Worm (Caenorhabditis elegans) whole organism, L1 larva: ENCODE measurements around the gene F08F1.4.

Source experiments
- C16A3.4 ChIP-seq: fragments of 150-350 bp; optimal IDR thresholded peaks from 2 replicates; lab custom pipeline; 2014; ENCODE audit warnings: missing biosample characterization, missing genetic modification characterization
- aha-1 ChIP-seq: fragments of 150-350 bp; optimal IDR thresholded peaks from 2 replicates; lab custom pipeline; 2014; ENCODE audit warnings: missing biosample characterization, missing genetic modification characterization
- alr-1 ChIP-seq: fragments of 200-800 bp; sonication (Bioruptor generic); optimal IDR thresholded peaks from 2 replicates; lab custom pipeline; 2018; ENCODE audit warnings: borderline replicate concordance, mild to moderate bottlenecking, missing genetic modification characterization, missing compliant biosample characterization
- aly-2 ChIP-seq: fragments of 150-350 bp; optimal IDR thresholded peaks from 2 replicates; lab custom pipeline; 2014; ENCODE audit warnings: missing biosample characterization, missing genetic modification characterization
- ama-1 ChIP-seq: fragments of 150-350 bp; optimal IDR thresholded peaks from 2 replicates; lab custom pipeline; 2014
- blmp-1 ChIP-seq: fragments of 150-350 bp; optimal IDR thresholded peaks from 2 replicates; lab custom pipeline; 2014; ENCODE audit warnings: missing biosample characterization, missing genetic modification characterization
- ceh-8 ChIP-seq: fragments of 200-800 bp; sonication (Bioruptor generic); optimal IDR thresholded peaks from 2 replicates; lab custom pipeline; 2018; ENCODE audit warnings: mild to moderate bottlenecking, missing genetic modification characterization, moderate library complexity, missing compliant biosample characterization
- ceh-82 ChIP-seq, 3 experiments: fragments of 150-350 bp in 1 of 3; sonication (generic microtip) in 2 of 3; optimal IDR thresholded peaks; 2 replicates each; lab custom pipeline; 2014 to 2017; ENCODE audit warnings: missing biosample characterization in 3 of 3, missing genetic modification characterization in 3 of 3
- ceh-88 ChIP-seq: fragments of 200-800 bp; sonication (Bioruptor generic); IDR thresholded peaks from 2 replicates; pipeline ENCODE4 v1.3.6; 2022; ENCODE audit warnings: missing genetic modification characterization, missing compliant biosample characterization
- ceh-90 ChIP-seq: sonication (generic microtip); optimal IDR thresholded peaks from 2 replicates; lab custom pipeline; 2016; ENCODE audit warnings: missing genetic modification characterization, missing compliant biosample characterization
- ces-1 ChIP-seq: fragments of 150-350 bp; optimal IDR thresholded peaks from 2 replicates; lab custom pipeline; 2014; ENCODE audit warnings: missing biosample characterization, missing genetic modification reagents, missing genetic modification characterization
- dsc-1 ChIP-seq: sonication (generic microtip); optimal IDR thresholded peaks from 2 replicates; lab custom pipeline; 2016; ENCODE audit warnings: mild to moderate bottlenecking, missing genetic modification characterization, missing compliant biosample characterization
- efl-1 ChIP-seq, 4 experiments: fragments of 150-350 bp; optimal IDR thresholded peaks in 3 of 4; peaks in 1 of 4; 1 replicate in 1 of 4; 2 replicates in 3 of 4; lab custom pipeline; 2014; ENCODE audit warnings: missing biosample characterization in 2 of 4, missing genetic modification characterization in 2 of 4, missing genetic modification reagents in 2 of 4
- efl-3 ChIP-seq: fragments of 200-800 bp; sonication (Bioruptor generic); optimal IDR thresholded peaks from 2 replicates; lab custom pipeline; 2018; ENCODE audit warnings: mild to moderate bottlenecking, missing genetic modification characterization, missing compliant biosample characterization
- ets-5 ChIP-seq: fragments of 200-800 bp; sonication (Bioruptor generic); IDR thresholded peaks from 2 replicates; pipeline ENCODE4 v1.3.6; 2022; ENCODE audit warnings: missing genetic modification characterization, missing compliant biosample characterization
- fkh-4 ChIP-seq: sonication (generic microtip); optimal IDR thresholded peaks from 2 replicates; lab custom pipeline; 2016; ENCODE audit warnings: missing compliant biosample characterization, missing genetic modification characterization, borderline replicate concordance
- fkh-8 ChIP-seq: sonication (generic microtip); optimal IDR thresholded peaks from 2 replicates; lab custom pipeline; 2016; ENCODE audit warnings: mild to moderate bottlenecking, missing genetic modification characterization, missing compliant biosample characterization
- hpl-2 ChIP-seq: fragments of 150-350 bp; optimal IDR thresholded peaks from 2 replicates; lab custom pipeline; 2014; ENCODE audit warnings: missing biosample characterization, missing genetic modification reagents, missing genetic modification characterization
- irx-1 ChIP-seq: sonication (generic microtip); optimal IDR thresholded peaks from 2 replicates; lab custom pipeline; 2016; ENCODE audit warnings: missing genetic modification characterization, missing compliant biosample characterization
- jun-1 ChIP-seq: fragments of 150-350 bp; optimal IDR thresholded peaks from 2 replicates; lab custom pipeline; 2014; ENCODE audit warnings: missing biosample characterization, missing genetic modification reagents, missing genetic modification characterization
- lin-14 ChIP-seq: fragments of 200-800 bp; sonication (Bioruptor generic); optimal IDR thresholded peaks from 2 replicates; lab custom pipeline; 2018; ENCODE audit warnings: mild to moderate bottlenecking, missing genetic modification characterization, moderate library complexity, missing compliant biosample characterization
- lir-3 ChIP-seq: sonication (generic microtip); optimal IDR thresholded peaks from 2 replicates; lab custom pipeline; 2016; ENCODE audit warnings: mild to moderate bottlenecking, missing genetic modification characterization, moderate library complexity, missing compliant biosample characterization; ENCODE audit not compliant: poor library complexity
- mdl-1 ChIP-seq, 2 experiments: fragments of 150-350 bp; optimal IDR thresholded peaks; 2 replicates each; lab custom pipeline; 2014 to 2017; ENCODE audit warnings: missing biosample characterization in 2 of 2, missing genetic modification characterization in 2 of 2, inconsistent platforms in 1 of 2
- mef-2 ChIP-seq: fragments of 150-350 bp; optimal IDR thresholded peaks from 2 replicates; lab custom pipeline; 2014; ENCODE audit warnings: missing biosample characterization, missing genetic modification characterization
- nhr-11 ChIP-seq: fragments of 150-350 bp; optimal IDR thresholded peaks from 2 replicates; lab custom pipeline; 2014; ENCODE audit warnings: missing biosample characterization, missing genetic modification characterization
- nhr-12 ChIP-seq: sonication (generic microtip); optimal IDR thresholded peaks from 2 replicates; lab custom pipeline; 2017; ENCODE audit warnings: missing biosample characterization, missing genetic modification characterization
- nhr-19 ChIP-seq: fragments of 200-800 bp; sonication (Bioruptor generic); conservative IDR thresholded peaks from 2 replicates; pipeline ENCODE4 v1.3.6; 2022; ENCODE audit warnings: missing genetic modification characterization, missing compliant biosample characterization
- nhr-20 ChIP-seq: sonication (generic microtip); optimal IDR thresholded peaks from 2 replicates; lab custom pipeline; 2016; ENCODE audit warnings: mild to moderate bottlenecking, missing genetic modification characterization, missing compliant biosample characterization
- nhr-237 ChIP-seq: fragments of 150-350 bp; optimal IDR thresholded peaks from 2 replicates; lab custom pipeline; 2014; ENCODE audit warnings: missing biosample characterization, missing genetic modification characterization
- nhr-28 ChIP-seq: fragments of 150-350 bp; optimal IDR thresholded peaks from 2 replicates; lab custom pipeline; 2014; ENCODE audit warnings: missing biosample characterization, missing genetic modification characterization
- nhr-47 ChIP-seq: sonication (generic microtip); optimal IDR thresholded peaks from 2 replicates; lab custom pipeline; 2016; ENCODE audit warnings: mild to moderate bottlenecking, missing genetic modification characterization, moderate library complexity, missing compliant biosample characterization
- nhr-71 ChIP-seq: sonication (generic microtip); optimal IDR thresholded peaks from 2 replicates; lab custom pipeline; 2016; ENCODE audit warnings: mild to moderate bottlenecking, missing genetic modification characterization, moderate library complexity, missing compliant biosample characterization
- nhr-77 ChIP-seq: fragments of 150-350 bp; optimal IDR thresholded peaks from 2 replicates; lab custom pipeline; 2014; ENCODE audit warnings: missing biosample characterization, missing genetic modification characterization
- nhr-84 ChIP-seq: sonication (generic microtip); optimal IDR thresholded peaks from 2 replicates; lab custom pipeline; 2017; ENCODE audit warnings: missing biosample characterization, missing genetic modification characterization
- nhr-85 ChIP-seq: sonication (generic microtip); peaks from one replicate; lab custom pipeline; 2016; ENCODE audit warnings: missing genetic modification characterization, inconsistent platforms, missing compliant biosample characterization
- pag-3 ChIP-seq: sonication (generic microtip); optimal IDR thresholded peaks from 2 replicates; lab custom pipeline; 2017; ENCODE audit warnings: missing genetic modification characterization, mild to moderate bottlenecking, missing compliant biosample characterization, antibody characterized with exemption, borderline replicate concordance; ENCODE audit not compliant: insufficient read depth
- pax-3 ChIP-seq: fragments of 200-800 bp; sonication (Bioruptor generic); optimal IDR thresholded peaks from 2 replicates; lab custom pipeline; 2018; ENCODE audit warnings: mild to moderate bottlenecking, missing genetic modification characterization, moderate library complexity, missing compliant biosample characterization
- pqm-1 ChIP-seq: sonication (generic microtip); optimal IDR thresholded peaks from 3 replicates; lab custom pipeline; 2017; ENCODE audit warnings: missing biosample characterization, missing genetic modification characterization
- snu-23 ChIP-seq: sonication (generic microtip); optimal IDR thresholded peaks from 2 replicates; lab custom pipeline; 2016; ENCODE audit warnings: missing genetic modification characterization, missing compliant biosample characterization
- sptf-1 ChIP-seq: fragments of 150-350 bp; optimal IDR thresholded peaks from 2 replicates; lab custom pipeline; 2014; ENCODE audit warnings: missing biosample characterization, missing genetic modification characterization
- sup-37 ChIP-seq: fragments of 200-800 bp; sonication (Bioruptor generic); optimal IDR thresholded peaks from 2 replicates; lab custom pipeline; 2018; ENCODE audit warnings: mild to moderate bottlenecking, missing genetic modification characterization, missing compliant biosample characterization
- tbx-2 ChIP-seq: sonication (generic microtip); optimal IDR thresholded peaks from 2 replicates; lab custom pipeline; 2016; ENCODE audit warnings: missing genetic modification characterization, missing compliant biosample characterization
- unc-130 ChIP-seq: fragments of 150-350 bp; optimal IDR thresholded peaks from 2 replicates; lab custom pipeline; 2017; ENCODE audit warnings: missing biosample characterization, missing genetic modification characterization, inconsistent platforms
- unc-30 ChIP-seq: sonication (generic microtip); optimal IDR thresholded peaks from 2 replicates; lab custom pipeline; 2017; ENCODE audit warnings: missing biosample characterization, missing genetic modification characterization
- unc-62 ChIP-seq: fragments of 150-350 bp; optimal IDR thresholded peaks from 2 replicates; lab custom pipeline; 2014; ENCODE audit warnings: missing biosample characterization, missing genetic modification reagents, missing genetic modification characterization
- unc-86 ChIP-seq: sonication (generic microtip); optimal IDR thresholded peaks from 2 replicates; lab custom pipeline; 2016; ENCODE audit warnings: missing genetic modification characterization, missing compliant biosample characterization
- unc-98 ChIP-seq: fragments of 200-800 bp; sonication (Bioruptor generic); IDR thresholded peaks from 2 replicates; pipeline ENCODE4 v1.3.6; 2022; ENCODE audit warnings: missing genetic modification characterization, missing compliant biosample characterization
- xbp-1 ChIP-seq: sonication (generic microtip); optimal IDR thresholded peaks from 2 replicates; lab custom pipeline; 2016; ENCODE audit warnings: missing genetic modification characterization, missing compliant biosample characterization
- zag-1 ChIP-seq: fragments of 150-350 bp; optimal IDR thresholded peaks from 2 replicates; lab custom pipeline; 2014; ENCODE audit warnings: missing biosample characterization, missing genetic modification characterization
- zip-4 ChIP-seq: fragments of 200-800 bp; sonication (Bioruptor generic); optimal IDR thresholded peaks from 2 replicates; lab custom pipeline; 2018; ENCODE audit warnings: mild to moderate bottlenecking, missing genetic modification characterization, moderate library complexity, missing compliant biosample characterization
- ztf-11 ChIP-seq, 2 experiments: sonication (generic microtip); optimal IDR thresholded peaks; 2 replicates each; lab custom pipeline; 2016 to 2017; ENCODE audit warnings: missing genetic modification characterization in 2 of 2, missing biosample characterization in 1 of 2, missing compliant biosample characterization in 1 of 2

The F08F1.4 gene

DNA sequence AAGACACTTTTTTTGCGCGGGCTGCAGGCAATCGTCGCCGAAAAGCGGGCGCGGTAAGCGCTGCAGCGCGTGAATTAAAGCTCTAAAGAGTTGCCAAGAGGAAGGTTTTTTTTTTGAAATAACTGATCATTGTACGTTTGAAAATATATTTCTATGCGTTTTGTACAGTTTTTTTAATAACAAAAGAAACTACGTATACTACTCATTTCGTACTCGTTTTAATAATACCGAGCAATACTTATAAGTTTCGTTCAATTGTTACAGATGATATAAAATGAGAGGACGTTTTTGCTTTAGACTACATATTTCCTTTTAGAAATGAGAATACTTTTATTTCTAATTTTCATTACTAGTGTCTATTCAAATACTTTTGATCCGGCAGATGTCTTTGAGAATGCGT lies 41.3 kb upstream of the F08F1.4 start, which contains the start of gene nep-15:
Gene nep-15 (plus strand): TSS at position 301 of the 400 bp plus-strand sequence.
- TF ChIP-seq nhr-19 (no peak), unc-30 (tag; lab: Kevin White, UChicago) (no peak), mef-2 (tag; lab: Kevin White, UChicago) (no peak), fkh-4 (tag; lab: Kevin White, UChicago) (no peak), ztf-11 (tag; optimal IDR thresholded peaks at IDR 0.05; lab: Kevin White, UChicago) (no peak), nhr-71 (tag; lab: Kevin White, UChicago) (no peak), nhr-237 (tag; lab: Kevin White, UChicago) (no peak)

DNA sequence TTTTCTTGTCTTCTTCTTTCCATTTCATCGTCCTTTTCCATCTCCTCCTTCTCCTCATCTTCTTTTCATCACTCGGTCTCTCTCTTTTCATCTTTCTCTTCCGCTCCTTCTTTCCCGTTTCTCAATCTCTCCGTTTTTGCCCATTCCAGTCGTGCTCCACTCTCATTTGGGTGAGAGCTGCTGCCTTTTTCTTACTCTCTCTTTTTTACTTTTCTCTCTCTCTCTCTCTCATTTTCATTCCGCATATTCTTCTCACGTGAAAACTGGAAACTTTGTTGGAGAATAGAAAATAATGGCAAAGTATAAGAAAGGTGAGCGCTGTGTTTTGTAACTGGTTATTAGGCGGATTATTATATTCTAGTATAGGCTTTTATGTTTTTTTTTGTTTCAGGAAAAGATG lies 34.9 kb upstream of the F08F1.4 start, which contains the start of gene tbc-18:
Gene tbc-18 (plus strand): TSS at position 246 of the 400 bp plus-strand sequence.
- TF ChIP-seq jun-1 (tag; lab: Kevin White, UChicago) (no peak), nhr-71 (tag; lab: Kevin White, UChicago) (peak; percentile 66), unc-86 (peak; percentile 54), mdl-1 (tag; optimal IDR thresholded peaks at IDR 0.05; lab: Kevin White, UChicago) (no peak), zip-4 (GFP tag; lab: Kevin White, UChicago) (no peak), pag-3 (no peak), nhr-77 (tag; lab: Kevin White, UChicago) (no peak), sptf-1 (tag; lab: Kevin White, UChicago) (no peak), tbx-2 (tag; lab: Kevin White, UChicago) (no peak), snu-23 (GFP tag; lab: Kevin White, UChicago) (peak; percentile 47), ceh-88 (GFP tag; lab: Robert Waterston, UW) (no peak), fkh-4 (tag; lab: Kevin White, UChicago) (no peak), sup-37 (GFP tag; lab: Kevin White, UChicago) (no peak), ceh-82 (tag; optimal IDR thresholded peaks at IDR 0.05; lab: Kevin White, UChicago) (peak in 1 of 3 experiments; percentile 64), C16A3.4 (tag; lab: Kevin White, UChicago) (no peak), aha-1 (no peak), alr-1 (tag; lab: Kevin White, UChicago) (no peak), unc-98 (no peak), nhr-12 (no peak), xbp-1 (tag; lab: Kevin White, UChicago) (peak; percentile 32), nhr-85 (tag; lab: Kevin White, UChicago) (no peak), ets-5 (GFP tag; lab: Robert Waterston, UW) (no peak), hpl-2 (GFP tag; lab: Kevin White, UChicago) (no peak), pqm-1 (tag; lab: Kevin White, UChicago) (no peak), ama-1 (no peak), efl-1 (optimal IDR thresholded peaks at IDR 0.05; lab: Kevin White, UChicago) (peak; percentile 6 to 46), efl-1 (GFP tag; optimal IDR thresholded peaks at IDR 0.05 in 1 of 2; lab: Kevin White, UChicago) (no peak), unc-62 (GFP tag; lab: Kevin White, UChicago) (no peak), efl-3 (GFP tag; lab: Kevin White, UChicago) (no peak), fkh-8 (tag; lab: Kevin White, UChicago) (peak; percentile 87), zag-1 (tag; lab: Kevin White, UChicago) (no peak), nhr-28 (tag; lab: Kevin White, UChicago) (no peak), ceh-90 (tag; lab: Kevin White, UChicago) (no peak), irx-1 (no peak), blmp-1 (tag; lab: Kevin White, UChicago) (no peak), dsc-1 (peak; percentile 62), nhr-47 (tag; lab: Kevin White, UChicago) (peak; percentile 57), unc-130 (tag; lab: Kevin White, UChicago) (no peak), nhr-237 (tag; lab: Kevin White, UChicago) (no peak), nhr-11 (tag; lab: Kevin White, UChicago) (no peak), nhr-84 (tag; lab: Kevin White, UChicago) (no peak), aly-2 (tag; lab: Kevin White, UChicago) (no peak), lin-14 (GFP tag; lab: Kevin White, UChicago) (peak; percentile 91), lir-3 (tag; lab: Kevin White, UChicago) (no peak), nhr-20 (tag; lab: Kevin White, UChicago) (peak; percentile 20), ces-1 (GFP tag; lab: Kevin White, UChicago) (no peak), pax-3 (peak; percentile 55), ceh-8 (GFP tag; lab: Kevin White, UChicago) (no peak)
